Fruit fly (Drosophila melanogaster): Measurements from ENCODE around the gene mbo.

Gene mbo

dm6 chr3R:12719627-12720343, 40.9 kb upstream of the mbo start (continued):
- TF ChIP-seq usp (GFP tag; optimal IDR thresholded peaks at IDR 0.05): no peak
- peak; percentile 50 for TF ChIP-seq CG7556 (GFP tag; optimal IDR thresholded peaks at IDR 0.05)
- TF ChIP-seq CG6683 (GFP tag; optimal IDR thresholded peaks at IDR 0.05): peak; percentile 31
- no peak for TF ChIP-seq CG16815 (GFP tag; optimal IDR thresholded peaks at IDR 0.05)
- TF ChIP-seq CG2120 (GFP tag; optimal IDR thresholded peaks at IDR 0.05): no peak
- peak; percentile 10 for TF ChIP-seq tio (GFP tag; optimal IDR thresholded peaks at IDR 0.05)
- TF ChIP-seq HHEX (GFP tag; optimal IDR thresholded peaks at IDR 0.05): no peak
- TF ChIP-seq CG15514 (GFP tag; optimal IDR thresholded peaks at IDR 0.05): peak; percentile 33
- TF ChIP-seq fd102C (GFP tag; optimal IDR thresholded peaks at IDR 0.05): no peak
- TF ChIP-seq CG11695 (GFP tag; IDR thresholded peaks at IDR 0.05): 0 out of 3 replicates have a peak, but pooled peaks have one; percentile 36
- TF ChIP-seq btn (GFP tag; optimal IDR thresholded peaks at IDR 0.05): no peak
- TF ChIP-seq nom (GFP tag; optimal IDR thresholded peaks at IDR 0.05): peak; percentile 71
- no peak for TF ChIP-seq Oaz (GFP tag; IDR thresholded peaks at IDR 0.05)
- no peak for TF ChIP-seq CG11398 (GFP tag; optimal IDR thresholded peaks at IDR 0.05)
- TF ChIP-seq Rfx (GFP tag; IDR thresholded peaks at IDR 0.05): no peak
- TF ChIP-seq CG18476 (GFP tag; optimal IDR thresholded peaks at IDR 0.05): no peak
- TF ChIP-seq tna (GFP tag; IDR thresholded peaks at IDR 0.05; ENCODE audit: partially characterized antibody): peak; percentile 49; the same call in 1 of the 2 replicates
- peak in 1 of 2 experiments; percentile 67 for TF ChIP-seq Hr51 (GFP tag; optimal IDR thresholded peaks at IDR 0.05)
- TF ChIP-seq CG10267 (tag; optimal IDR thresholded peaks at IDR 0.05): peak; percentile 27
- peak; percentile 41 for TF ChIP-seq CG31441 (GFP tag; IDR thresholded peaks at IDR 0.05)
- TF ChIP-seq dmrt99B (tag; optimal IDR thresholded peaks at IDR 0.05): peak; percentile 57
- peak; percentile 17 for TF ChIP-seq trem (tag; optimal IDR thresholded peaks at IDR 0.05)
- TF ChIP-seq tgo (GFP tag; IDR thresholded peaks at IDR 0.05): no peak
- TF ChIP-seq CG2678 (tag; optimal IDR thresholded peaks at IDR 0.05): peak; percentile 73
- peak; percentile 23 for TF ChIP-seq Hr3 (GFP tag; optimal IDR thresholded peaks at IDR 0.05)
- no peak for TF ChIP-seq otp (GFP tag; IDR thresholded peaks at IDR 0.05)
- TF ChIP-seq ERR (GFP tag; optimal IDR thresholded peaks at IDR 0.05): peak; percentile 41
- no peak for TF ChIP-seq CG31224 (GFP tag; IDR thresholded peaks at IDR 0.05)
- TF ChIP-seq Sin3A (optimal IDR thresholded peaks at IDR 0.05): no peak
- peak; percentile 36; the same call in 1 of the 2 replicates for TF ChIP-seq Xrp1 (GFP tag; IDR thresholded peaks at IDR 0.05)
- TF ChIP-seq gsb (GFP tag; IDR thresholded peaks at IDR 0.05): no peak
- peak; percentile 23 for TF ChIP-seq CoRest (tag; optimal IDR thresholded peaks at IDR 0.05)
- TF ChIP-seq Oli (tag; optimal IDR thresholded peaks at IDR 0.05): peak; percentile 36
- no peak for TF ChIP-seq sc (optimal IDR thresholded peaks at IDR 0.05)
- TF ChIP-seq sc (GFP tag; optimal IDR thresholded peaks at IDR 0.05): no peak
- TF ChIP-seq CkIIα-i1 (GFP tag; IDR thresholded peaks at IDR 0.05): no peak
- peak; percentile 51 for TF ChIP-seq CG6813 (GFP tag; optimal IDR thresholded peaks at IDR 0.05)
- peak; percentile 18 to 31 for TF ChIP-seq dpn (GFP tag; optimal IDR thresholded peaks at IDR 0.05)
- TF ChIP-seq CG12942 (GFP tag; optimal IDR thresholded peaks at IDR 0.05): no peak
- peak; percentile 67 for TF ChIP-seq cg (GFP tag; optimal IDR thresholded peaks at IDR 0.05)
- no peak for TF ChIP-seq Awh (GFP tag; IDR thresholded peaks at IDR 0.05)
- TF ChIP-seq H2.0 (GFP tag; IDR thresholded peaks at IDR 0.05): 0 out of 2 replicates have a peak, but pooled peaks have one; percentile 9
- TF ChIP-seq CG9817 (tag; optimal IDR thresholded peaks at IDR 0.05): no peak
- no peak for TF ChIP-seq CG14050 (GFP tag; IDR thresholded peaks at IDR 0.05)
- TF ChIP-seq CG13894 (tag; optimal IDR thresholded peaks at IDR 0.05): peak; percentile 94
- TF ChIP-seq fd96Cb (tag; optimal IDR thresholded peaks at IDR 0.05): peak; percentile 32
- peak; percentile 3 for TF ChIP-seq CG14710 (tag; optimal IDR thresholded peaks at IDR 0.05)
- no peak for TF ChIP-seq pzg (GFP tag; optimal IDR thresholded peaks at IDR 0.05)
- TF ChIP-seq sens-2 (GFP tag; IDR thresholded peaks at IDR 0.05): no peak
